Worm (Caenorhabditis elegans) whole organism, late embryonic: ENCODE results near the gene F21C10.6.

Experiments
- F13H6.1 ChIP-seq: sonication (generic microtip); optimal IDR thresholded peaks from 2 replicates; lab custom pipeline; 2016; ENCODE audit warnings: missing genetic modification characterization, missing compliant biosample characterization
- lin-11 ChIP-seq: fragments of 200-800 bp; sonication (Bioruptor generic); optimal IDR thresholded peaks from 2 replicates; lab custom pipeline; 2018; ENCODE audit warnings: mild to moderate bottlenecking, missing genetic modification characterization, missing compliant biosample characterization
- nhr-11 ChIP-seq: fragments of 150-350 bp; optimal IDR thresholded peaks from 2 replicates; lab custom pipeline; 2014; ENCODE audit warnings: missing biosample characterization, missing genetic modification characterization
- pag-3 ChIP-seq: sonication (generic microtip); optimal IDR thresholded peaks from 2 replicates; lab custom pipeline; 2016; ENCODE audit warnings: missing compliant biosample characterization, missing genetic modification characterization, borderline replicate concordance
- pha-4 ChIP-seq: fragments of 150-350 bp; optimal IDR thresholded peaks from 2 replicates; lab custom pipeline; 2018; ENCODE audit warnings: missing biosample characterization, missing genetic modification reagents, missing genetic modification characterization

DNA sequence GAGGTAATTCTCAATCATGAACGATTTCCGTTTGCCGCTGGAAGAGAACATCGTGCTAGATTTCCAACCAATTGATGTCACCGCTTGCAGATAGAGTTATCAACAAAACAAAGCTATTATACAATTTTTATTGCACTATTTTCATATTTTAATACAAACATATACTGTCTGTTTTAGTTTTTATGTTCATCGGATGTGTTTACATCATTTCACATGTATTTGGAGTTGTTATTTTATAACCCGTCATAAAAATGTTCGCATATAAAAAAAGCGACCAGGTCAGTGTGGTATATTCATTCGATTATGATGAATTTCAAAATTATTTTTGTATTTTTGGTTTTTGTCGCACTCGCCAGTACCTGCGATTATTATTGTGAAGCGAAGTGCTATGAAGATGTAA is 1.1 kb upstream of the F21C10.6 start, which contains the start of gene F21C10.11:
- TF ChIP-seq F13H6.1 (tag; lab: Kevin White, UChicago) (no peak), pag-3 (tag; lab: Kevin White, UChicago) (no peak), pha-4 (no peak), nhr-11 (no peak), lin-11 (no peak)
